Worm (Caenorhabditis elegans): ENCODE results near the gene Y55B1AR.2.

Gene Y55B1AR.2

DNA sequence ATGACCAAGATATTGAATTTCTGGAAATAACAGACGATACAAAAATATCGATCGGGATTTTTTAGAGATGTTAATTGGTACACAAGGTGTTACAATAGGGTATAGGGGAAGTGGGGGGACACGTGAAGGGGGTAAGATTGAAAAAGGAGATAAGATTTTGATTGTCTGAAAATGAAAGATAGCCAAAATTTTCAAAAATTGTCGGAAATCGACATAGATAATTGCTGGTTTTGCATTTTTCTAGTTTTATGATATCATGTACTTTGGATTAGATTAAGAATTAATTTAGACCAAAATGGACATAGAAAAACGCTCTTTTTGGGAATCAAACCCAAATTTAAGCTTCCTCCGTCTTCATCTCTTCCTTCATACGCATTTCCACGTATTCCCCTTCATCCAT lies 29.3 kb upstream of the Y55B1AR.2 start, which contains the start of gene T19C3.5:
TSS of gene T19C3.5 (minus strand) at position 101 of the 400 bp plus-strand sequence.
- no peak for TF ChIP-seq mef-2 (tag; optimal IDR thresholded peaks at IDR 0.05)
- TF ChIP-seq pqm-1 (tag; optimal IDR thresholded peaks at IDR 0.05), result no peak
- no peak for TF ChIP-seq sox-4 (tag; optimal IDR thresholded peaks at IDR 0.05)
- no peak for TF ChIP-seq hpl-2 (GFP tag; optimal IDR thresholded peaks at IDR 0.05)

DNA sequence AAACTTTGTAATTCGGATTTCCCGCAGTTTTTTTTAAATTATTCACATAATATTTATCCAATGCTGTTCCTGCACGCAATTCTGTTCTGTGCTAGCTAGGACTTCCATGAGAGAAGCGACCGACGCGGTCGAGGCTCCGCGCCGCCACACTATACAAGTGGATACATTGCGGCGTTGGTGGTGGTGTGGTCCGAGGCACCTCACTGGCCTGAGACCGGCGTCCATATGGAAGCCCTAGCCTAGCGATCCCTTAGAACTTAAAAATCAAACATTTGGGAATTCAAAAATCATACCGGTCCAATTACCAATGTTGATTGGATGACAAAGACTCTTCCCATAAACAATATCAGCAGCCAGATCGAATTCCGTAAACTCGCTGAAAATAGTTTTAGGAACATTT lies 27.5 kb upstream of the Y55B1AR.2 start:
- TF ChIP-seq elt-3 (tag; optimal IDR thresholded peaks at IDR 0.05) (no peak), efl-1 (optimal IDR thresholded peaks at IDR 0.05) (no peak), efl-1 (GFP tag; optimal IDR thresholded peaks at IDR 0.05 in 1 of 2) (peak in 1 of 2 experiments; percentile 58)

DNA sequence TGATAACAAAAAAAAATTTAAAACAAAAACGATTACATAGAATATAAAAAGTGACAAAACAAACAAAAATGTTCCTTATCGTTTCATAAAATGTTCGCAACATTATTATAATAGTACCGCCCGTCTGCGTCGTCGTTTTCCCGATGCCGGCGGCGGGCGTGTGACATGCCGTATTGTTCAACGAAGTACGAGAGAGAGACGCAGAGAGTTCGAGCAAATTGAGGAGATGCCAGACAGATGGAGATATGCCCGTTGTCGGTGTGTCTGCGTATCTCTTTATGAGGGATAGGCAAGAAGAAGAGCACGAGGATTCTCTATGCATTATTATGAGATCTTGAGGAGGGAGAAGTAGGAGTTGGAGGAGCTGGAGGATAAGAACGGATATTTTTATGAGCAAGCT lies 25.2 kb upstream of the Y55B1AR.2 start:
- TF ChIP-seq unc-130 (tag; optimal IDR thresholded peaks at IDR 0.05), result peak; percentile 83
- TF ChIP-seq nhr-71 (tag; optimal IDR thresholded peaks at IDR 0.05), result peak; percentile 95
- TF ChIP-seq nhr-12 (tag; optimal IDR thresholded peaks at IDR 0.05), result no peak
- TF ChIP-seq ces-1 (GFP tag; optimal IDR thresholded peaks at IDR 0.05), result no peak
- TF ChIP-seq nhr-84 (tag; optimal IDR thresholded peaks at IDR 0.05), result no peak
- TF ChIP-seq F16B12.6 (tag; optimal IDR thresholded peaks at IDR 0.05), result no peak
- peak; percentile 78 to 84 for TF ChIP-seq lin-35 (GFP tag; optimal IDR thresholded peaks at IDR 0.05)
- peak; percentile 34 for TF ChIP-seq vab-15 (tag; optimal IDR thresholded peaks at IDR 0.05)
- peak; percentile 100 for TF ChIP-seq lin-14 (GFP tag; optimal IDR thresholded peaks at IDR 0.05)
- TF ChIP-seq ztf-11 (tag; optimal IDR thresholded peaks at IDR 0.05), result peak in 1 of 2 experiments; percentile 15
- peak in 3 of 6 experiments; percentile 74 to 83 (median 78) for TF ChIP-seq elt-3 (tag; optimal IDR thresholded peaks at IDR 0.05)
- TF ChIP-seq zag-1 (tag; optimal IDR thresholded peaks at IDR 0.05), result no peak
- TF ChIP-seq efl-3 (GFP tag; optimal IDR thresholded peaks at IDR 0.05), result no peak
- no peak for TF ChIP-seq ets-5 (GFP tag; IDR thresholded peaks at IDR 0.05)
- TF ChIP-seq mef-2 (tag; optimal IDR thresholded peaks at IDR 0.05), result peak; percentile 55
- TF ChIP-seq grh-1 (GFP tag; IDR thresholded peaks at IDR 0.05), result 0 out of 2 replicates have a peak, but pooled peaks have one; percentile 16
- peak; percentile 32 to 65 (median 51) for TF ChIP-seq dpl-1 (GFP tag; optimal IDR thresholded peaks at IDR 0.05)
- TF ChIP-seq fkh-4 (tag; optimal IDR thresholded peaks at IDR 0.05; ENCODE audit: borderline replicate concordance), result no peak
- TF ChIP-seq pag-3 (tag; optimal IDR thresholded peaks at IDR 0.05; ENCODE audit: borderline replicate concordance, insufficient read depth), result peak; percentile 86
- peak; percentile 95 for TF ChIP-seq mep-1 (tag; optimal IDR thresholded peaks at IDR 0.05)
- no peak for TF ChIP-seq ceh-90 (tag; optimal IDR thresholded peaks at IDR 0.05)
- peak; percentile 72 for TF ChIP-seq xbp-1 (tag; optimal IDR thresholded peaks at IDR 0.05)
- no peak for TF ChIP-seq alr-1 (tag; optimal IDR thresholded peaks at IDR 0.05; ENCODE audit: borderline replicate concordance)
- peak; percentile 95 for TF ChIP-seq snu-23 (GFP tag; optimal IDR thresholded peaks at IDR 0.05)
- TF ChIP-seq efl-1 (optimal IDR thresholded peaks at IDR 0.05), result peak; percentile 67 to 83
- peak; percentile 48 to 93 for TF ChIP-seq efl-1 (GFP tag; optimal IDR thresholded peaks at IDR 0.05 in 1 of 2)
- peak; percentile 91 for TF ChIP-seq nhr-20 (tag; optimal IDR thresholded peaks at IDR 0.05)
- TF ChIP-seq tbx-2 (tag; optimal IDR thresholded peaks at IDR 0.05), result peak; percentile 82
- TF ChIP-seq fos-1 (tag; optimal IDR thresholded peaks at IDR 0.05), result peak; percentile 72
- TF ChIP-seq dsc-1 (tag; optimal IDR thresholded peaks at IDR 0.05), result peak; percentile 89
- TF ChIP-seq unc-62 (GFP tag; optimal IDR thresholded peaks at IDR 0.05), result no peak
- TF ChIP-seq ceh-8 (GFP tag; optimal IDR thresholded peaks at IDR 0.05), result peak; percentile 78
- TF ChIP-seq hpl-2 (GFP tag; optimal IDR thresholded peaks at IDR 0.05), result peak; percentile 5
- peak in 1 of 2 experiments; percentile 95 for TF ChIP-seq mdl-1 (tag; optimal IDR thresholded peaks at IDR 0.05)
- peak; percentile 89 for TF ChIP-seq swsn-7 (tag; optimal IDR thresholded peaks at IDR 0.05)
- peak; percentile 45 for TF ChIP-seq pax-3 (tag; optimal IDR thresholded peaks at IDR 0.05)
- TF ChIP-seq nhr-90 (tag; optimal IDR thresholded peaks at IDR 0.05; ENCODE audit: poor library complexity), result peak; percentile 72
- no peak for TF ChIP-seq ceh-63 (GFP tag; optimal IDR thresholded peaks at IDR 0.05)
- no peak; the same call in 1 of the 2 replicates for TF ChIP-seq mab-9 (GFP tag; IDR thresholded peaks at IDR 0.05)
- no peak for TF ChIP-seq lin-39 (tag; optimal IDR thresholded peaks at IDR 0.05)
- TF ChIP-seq nhr-77 (tag; optimal IDR thresholded peaks at IDR 0.05), result peak; percentile 86
- no peak; the same call in 1 of the 2 replicates for TF ChIP-seq ceh-88 (GFP tag; IDR thresholded peaks at IDR 0.05)
- no peak for TF ChIP-seq nhr-11 (tag; optimal IDR thresholded peaks at IDR 0.05)
- peak; percentile 84 for TF ChIP-seq lin-13 (GFP tag; optimal IDR thresholded peaks at IDR 0.05)
- TF ChIP-seq hlh-4 (tag; optimal IDR thresholded peaks at IDR 0.05), result no peak

All from whole organism, L1 larva.